Worm (Caenorhabditis elegans) whole organism, young adult: Measurements from ENCODE around the gene T22F3.12.

Experiments
- K12H6.12 ChIP-seq: fragments of 200-800 bp; sonication (Bioruptor generic); optimal IDR thresholded peaks from 2 replicates; lab custom pipeline; 2018; ENCODE audit warnings: mild to moderate bottlenecking, missing genetic modification characterization, missing compliant biosample characterization
- ama-1 ChIP-seq, 3 experiments: fragments of 150-350 bp in 1 of 3; sonication (generic microtip) in 2 of 3; optimal IDR thresholded peaks; 2 replicates each; lab custom pipeline; 2014 to 2018; ENCODE audit warnings: missing biosample characterization in 2 of 3, missing genetic modification characterization in 2 of 3, missing genetic modification reagents in 2 of 3
- attf-5 ChIP-seq: fragments of 200-800 bp; sonication (Bioruptor generic); optimal IDR thresholded peaks from 2 replicates; lab custom pipeline; 2018; ENCODE audit warnings: mild to moderate bottlenecking, missing genetic modification characterization, missing compliant biosample characterization
- cebp-2 ChIP-seq: fragments of 200-800 bp; sonication (Bioruptor generic); IDR thresholded peaks from 2 replicates; pipeline ENCODE4 v1.3.6; 2022; ENCODE audit warnings: missing genetic modification characterization, missing compliant biosample characterization
- efl-1 ChIP-seq: fragments of 150-350 bp; optimal IDR thresholded peaks from 2 replicates; lab custom pipeline; 2014; ENCODE audit warnings: missing biosample characterization, missing genetic modification reagents, missing genetic modification characterization
- let-607 ChIP-seq, 2 experiments: fragments of 200-800 bp in 1 of 2; sonication (Bioruptor generic) in 1 of 2; sonication (generic microtip) in 1 of 2; optimal IDR thresholded peaks; 2 replicates each; lab custom pipeline; 2016 to 2018; ENCODE audit warnings: mild to moderate bottlenecking in 2 of 2, missing compliant biosample characterization in 2 of 2, missing genetic modification characterization in 2 of 2, moderate library complexity in 2 of 2, missing genotype in 1 of 2
- madf-10 ChIP-seq: sonication (generic microtip); optimal IDR thresholded peaks from 2 replicates; lab custom pipeline; 2016; ENCODE audit warnings: mild to moderate bottlenecking, missing genetic modification characterization, missing compliant biosample characterization
- snpc-4 ChIP-seq, 5 experiments: fragments of 150-350 bp in 1 of 5; sonication (generic microtip) in 4 of 5; optimal IDR thresholded peaks; 2 replicates each; lab custom pipeline; 2014 to 2018; ENCODE audit warnings: missing genetic modification characterization in 5 of 5, missing biosample characterization in 3 of 5, antibody characterized with exemption in 2 of 5, mild to moderate bottlenecking in 2 of 5, missing compliant biosample characterization in 2 of 5, missing genotype in 2 of 5, moderate library complexity in 2 of 5, missing genetic modification reagents in 1 of 5
- sptf-2 ChIP-seq: fragments of 200-800 bp; sonication (Bioruptor generic); optimal IDR thresholded peaks from 2 replicates; lab custom pipeline; 2018; ENCODE audit warnings: mild to moderate bottlenecking, missing genetic modification characterization, missing compliant biosample characterization
- unc-62 ChIP-seq: fragments of 150-350 bp; optimal IDR thresholded peaks from 2 replicates; lab custom pipeline; 2014; ENCODE audit warnings: missing biosample characterization, missing genetic modification reagents, missing genetic modification characterization
- xnd-1 ChIP-seq: sonication (generic microtip); optimal IDR thresholded peaks from 2 replicates; lab custom pipeline; 2016; ENCODE audit warnings: missing genotype, missing genetic modification reagents, missing genetic modification characterization, missing compliant biosample characterization
- ztf-18 ChIP-seq: sonication (generic microtip); optimal IDR thresholded peaks from 2 replicates; lab custom pipeline; 2016; ENCODE audit warnings: missing genotype, mild to moderate bottlenecking, missing genetic modification characterization, missing compliant biosample characterization
- ztf-22 ChIP-seq: fragments of 200-800 bp; sonication (Bioruptor generic); optimal IDR thresholded peaks from 2 replicates; lab custom pipeline; 2018; ENCODE audit warnings: mild to moderate bottlenecking, missing genetic modification characterization, moderate library complexity, missing compliant biosample characterization

DNA sequence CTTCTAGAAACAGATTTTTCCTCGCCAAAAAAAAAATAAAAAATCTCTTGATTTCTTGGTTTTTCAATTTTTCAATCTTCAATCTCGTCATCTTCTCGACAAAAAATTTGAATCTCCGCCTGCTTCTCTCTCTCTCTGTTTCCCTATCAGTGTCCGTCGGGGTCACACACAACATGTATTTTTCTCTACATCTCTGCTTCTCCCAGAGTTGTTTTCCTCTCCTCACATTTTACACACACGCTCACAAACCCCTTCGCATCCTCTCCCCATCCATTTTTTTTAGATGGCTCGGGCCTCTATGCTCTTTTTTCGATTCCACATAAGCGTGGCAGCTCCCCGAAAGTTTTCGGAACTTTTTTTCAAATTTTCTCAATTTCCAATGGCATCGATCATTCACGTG, 12.2 kb downstream of the T22F3.12 start:
- TF ChIP-seq ztf-22 (GFP tag; lab: Kevin White, UChicago) (no peak), efl-1 (no peak), cebp-2 (GFP tag; lab: Robert Waterston, UW) (no peak), snpc-4 (GFP tag; optimal IDR thresholded peaks at IDR 0.05; lab: Kevin White, UChicago) (no peak), snpc-4 (tag; optimal IDR thresholded peaks at IDR 0.05; lab: Kevin White, UChicago) (peak in 1 of 4 experiments; percentile 5), unc-62 (GFP tag; lab: Kevin White, UChicago) (no peak), xnd-1 (tag; lab: Kevin White, UChicago) (no peak), ztf-18 (no peak), K12H6.12 (tag; lab: Kevin White, UChicago) (no peak), attf-5 (peak; percentile 70), let-607 (tag; optimal IDR thresholded peaks at IDR 0.05; lab: Kevin White, UChicago) (no peak), madf-10 (no peak), ama-1 (optimal IDR thresholded peaks at IDR 0.05; lab: Kevin White, UChicago) (peak; percentile 49), ama-1 (GFP tag; optimal IDR thresholded peaks at IDR 0.05; lab: Kevin White, UChicago) (no peak), sptf-2 (GFP tag; lab: Kevin White, UChicago) (no peak)
